Worm (Caenorhabditis elegans): ENCODE measurements around the gene T26H5.10.

ce11 chrV:15425368-15426091 lies 18.1 kb downstream of the T26H5.10 start, which contains the start of gene Y36E3A.2:
- no peak for TF ChIP-seq mcd-1 (GFP tag; IDR thresholded peaks at IDR 0.05)
- TF ChIP-seq lag-1 (GFP tag; IDR thresholded peaks at IDR 0.05): no peak
- TF ChIP-seq mxl-1 (tag; optimal IDR thresholded peaks at IDR 0.05): no peak
- no peak for TF ChIP-seq ZK185.1 (tag; optimal IDR thresholded peaks at IDR 0.05; ENCODE audit: poor library complexity, severe bottlenecking)

Data from whole organism, young adult.